Fruit fly (Drosophila melanogaster) whole organism: Measurements from ENCODE around the gene ValRS-m.

Source experiments
- CG8478 ChIP-seq: fragments of >200 bp; optimal IDR thresholded peaks from 2 replicates; lab custom pipeline; 2018; ENCODE audit warnings: inconsistent platforms
- Dll ChIP-seq: fragments of >200 bp; optimal IDR thresholded peaks from 2 replicates; lab custom pipeline; 2017
- EcR ChIP-seq, 2 experiments: fragments of >200 bp; optimal IDR thresholded peaks; 2 replicates each; lab custom pipeline; 2017; ENCODE audit warnings: missing biosample characterization in 2 of 2, missing genetic modification characterization in 2 of 2, missing genetic modification reagents in 2 of 2
- pan ChIP-seq: fragments of >200 bp; optimal IDR thresholded peaks from 2 replicates; lab custom pipeline; 2017
- psq ChIP-seq: fragments of >200 bp; optimal IDR thresholded peaks from 2 replicates; lab custom pipeline; 2017
- usp ChIP-seq: fragments of >200 bp; optimal IDR thresholded peaks from 2 replicates; lab custom pipeline; 2017; ENCODE audit warnings: missing biosample characterization, missing genetic modification characterization, mixed read lengths

The ValRS-m gene

DNA sequence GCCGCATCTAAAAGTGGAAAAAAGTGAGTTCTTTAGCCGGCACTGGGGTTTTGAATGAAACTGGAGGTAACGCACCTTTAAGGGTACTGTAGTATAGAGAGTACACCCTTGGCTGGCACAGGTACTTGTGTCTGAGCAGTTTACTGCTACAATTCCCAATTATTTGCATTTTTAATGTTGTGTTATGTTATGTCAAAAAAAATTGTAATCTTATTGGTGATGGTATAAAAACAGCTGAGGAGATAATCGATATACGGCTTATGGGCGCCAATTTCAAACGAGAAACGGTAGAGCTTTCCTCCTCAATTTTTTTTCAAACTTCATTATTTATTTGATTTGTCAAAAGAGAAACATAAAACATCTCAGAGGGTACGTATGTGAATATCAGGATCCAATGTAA lies at the start of gene ValRS-m:
TSS of gene ValRS-m (minus strand) at position 312 of the 400 bp plus-strand sequence.
- TF ChIP-seq psq: no peak
- no peak for TF ChIP-seq CG8478
- no peak for TF ChIP-seq pan (lab: Kevin White, UChicago)
- TF ChIP-seq EcR (GFP tag; optimal IDR thresholded peaks at IDR 0.05; lab: Kevin White, UChicago): no peak
- TF ChIP-seq usp (GFP tag; lab: Kevin White, UChicago): no peak
- no peak for TF ChIP-seq Dll (lab: Kevin White, UChicago)

DNA sequence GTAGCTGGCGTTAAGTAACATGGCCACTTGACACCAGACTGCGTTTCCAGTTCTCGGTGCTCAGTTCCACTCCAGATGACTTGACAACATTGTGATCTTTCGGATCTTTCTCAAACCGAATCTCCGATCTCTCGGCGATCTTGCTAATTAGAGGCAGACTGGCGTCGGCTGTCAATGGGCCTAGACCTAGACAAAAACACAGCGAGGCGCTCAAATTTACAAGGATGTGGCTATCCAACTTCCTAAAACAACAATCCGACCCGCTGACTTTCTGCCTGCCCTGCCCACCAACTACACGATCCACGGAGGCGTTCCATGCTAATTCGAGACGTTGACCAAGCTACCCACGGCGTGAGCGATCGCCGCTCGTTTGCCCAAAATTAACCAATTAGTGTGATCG lies 49.2 kb upstream of the ValRS-m start:
- TF ChIP-seq EcR (GFP tag; optimal IDR thresholded peaks at IDR 0.05; lab: Kevin White, UChicago) (no peak), pan (lab: Kevin White, UChicago) (no peak)

- TF ChIP-seq Dll (lab: Kevin White, UChicago) (no peak), usp (GFP tag; lab: Kevin White, UChicago) (no peak), EcR (GFP tag; optimal IDR thresholded peaks at IDR 0.05; lab: Kevin White, UChicago) (no peak)
Observed at dm6 chr3L:9011485-9012389, 47.2 kb upstream of the ValRS-m start.

DNA sequence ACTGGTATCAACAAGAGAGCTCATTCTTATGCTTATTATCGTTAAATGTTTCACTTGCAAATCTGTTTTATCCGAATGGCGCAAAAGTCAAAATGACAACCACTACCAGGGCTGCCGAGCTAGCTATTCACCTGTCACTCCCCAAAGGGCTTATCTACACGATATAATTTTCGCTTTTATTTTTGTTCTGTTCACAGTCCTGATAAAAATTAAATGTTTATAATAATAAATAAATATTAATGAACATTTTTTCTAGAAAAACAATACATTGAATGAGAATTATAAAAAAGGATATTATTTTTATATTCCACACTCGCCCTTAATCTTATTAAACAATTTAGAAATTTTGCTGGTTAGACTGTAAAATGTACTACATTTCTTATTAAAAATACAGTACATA lies 45.2 kb upstream of the ValRS-m start, which contains the start of gene CG5194:
TSS of gene CG5194 (minus strand) at position 101 of the 400 bp plus-strand sequence.
- TF ChIP-seq EcR (GFP tag; optimal IDR thresholded peaks at IDR 0.05; lab: Kevin White, UChicago): no peak
- no peak for TF ChIP-seq psq
- no peak for TF ChIP-seq usp (GFP tag; lab: Kevin White, UChicago)
- no peak for TF ChIP-seq CG8478
- TF ChIP-seq pan (lab: Kevin White, UChicago): no peak
- TF ChIP-seq Dll (lab: Kevin White, UChicago): no peak

- no peak for TF ChIP-seq usp (GFP tag; lab: Kevin White, UChicago)
- TF ChIP-seq psq: no peak
- no peak for TF ChIP-seq pan (lab: Kevin White, UChicago)
- TF ChIP-seq EcR (GFP tag; optimal IDR thresholded peaks at IDR 0.05; lab: Kevin White, UChicago): no peak
- peak; percentile 61 for TF ChIP-seq Dll (lab: Kevin White, UChicago)
- TF ChIP-seq CG8478: no peak
Observed at dm6 chr3L:9004788-9005246, 40.2 kb upstream of the ValRS-m start, which contains the start of gene Doc3. Doc3 (plus strand) TSS chr3L:9005196.

dm6 chr3L:9003369-9003768 lies 38.8 kb upstream of the ValRS-m start:
- no peak for TF ChIP-seq CG8478
- TF ChIP-seq psq: no peak
- TF ChIP-seq pan (lab: Kevin White, UChicago): no peak
- no peak for TF ChIP-seq Dll (lab: Kevin White, UChicago)
- no peak for TF ChIP-seq EcR (GFP tag; optimal IDR thresholded peaks at IDR 0.05; lab: Kevin White, UChicago)
- no peak for TF ChIP-seq usp (GFP tag; lab: Kevin White, UChicago)

DNA sequence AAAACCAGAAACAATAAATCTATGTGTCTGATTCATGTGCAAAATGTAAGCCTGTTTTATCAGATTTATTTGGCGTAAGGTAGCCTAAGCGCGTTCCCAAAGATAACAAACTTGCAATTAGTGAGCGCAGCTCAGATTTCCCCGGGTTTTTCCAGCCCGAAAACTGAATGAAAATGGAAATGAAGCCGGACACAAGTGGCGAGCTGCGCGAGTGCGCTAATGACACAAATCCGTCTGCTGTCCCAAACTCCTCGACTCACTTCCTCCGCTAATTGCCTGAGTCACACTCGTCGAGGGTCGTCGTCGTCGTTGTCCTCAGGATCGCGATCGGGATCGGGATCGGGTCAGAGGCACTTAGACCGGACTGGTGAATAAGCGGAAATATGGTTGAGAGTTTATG lies 38.0 kb upstream of the ValRS-m start:
- TF ChIP-seq EcR (GFP tag; optimal IDR thresholded peaks at IDR 0.05; lab: Kevin White, UChicago) (no peak), Dll (lab: Kevin White, UChicago) (no peak), psq (no peak), CG8478 (no peak), usp (GFP tag; lab: Kevin White, UChicago) (no peak), pan (lab: Kevin White, UChicago) (no peak)

dm6 chr3L:8997686-8998239 lies 33.2 kb upstream of the ValRS-m start, which contains the start of the genes smg and CG5087:
smg (minus strand) TSS chr3L:8997989.
CG5087 (plus strand) TSS chr3L:8998184.
- no peak for TF ChIP-seq EcR (GFP tag; optimal IDR thresholded peaks at IDR 0.05; lab: Kevin White, UChicago)
- TF ChIP-seq CG8478: no peak
- no peak for TF ChIP-seq usp (GFP tag; lab: Kevin White, UChicago)
- no peak for TF ChIP-seq psq
- no peak for TF ChIP-seq Dll (lab: Kevin White, UChicago)
- no peak for TF ChIP-seq pan (lab: Kevin White, UChicago)

DNA sequence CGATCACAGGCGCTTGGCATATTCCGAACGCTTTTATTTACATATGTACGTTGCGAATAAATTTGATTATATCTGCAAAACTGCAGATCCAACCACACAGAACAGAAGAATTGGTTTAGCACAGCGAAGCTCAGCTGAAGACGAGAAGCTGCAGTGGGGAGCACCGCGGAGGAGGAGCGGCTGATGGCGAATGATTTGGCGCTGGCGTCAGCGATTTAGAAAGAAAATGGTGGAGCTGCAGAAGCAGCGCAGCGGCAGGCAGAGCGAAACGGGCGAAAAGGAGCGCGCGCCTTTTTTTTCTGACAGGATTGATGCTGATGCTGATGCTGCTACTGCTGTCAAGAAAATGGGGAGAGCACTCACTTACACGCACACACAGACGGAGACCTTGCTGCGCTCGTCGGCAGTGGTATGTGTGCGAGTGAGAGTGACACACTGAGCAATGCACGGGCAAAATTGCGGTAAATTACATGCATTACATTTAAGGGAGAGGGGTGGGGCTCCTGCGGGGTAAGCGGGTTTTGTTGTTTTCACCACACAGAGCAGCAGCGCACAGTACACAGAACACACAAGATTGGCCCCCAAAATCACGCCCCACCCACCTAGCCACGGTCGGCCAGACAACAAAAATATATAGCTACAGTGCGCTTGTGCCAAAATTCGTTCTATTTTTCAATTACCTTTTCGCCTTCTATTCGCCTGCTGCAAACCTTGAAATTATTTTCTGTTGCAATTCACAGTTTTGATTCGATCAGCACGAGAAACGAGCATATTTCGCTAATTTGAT lies 32.5 kb upstream of the ValRS-m start:
- TF ChIP-seq Dll (lab: Kevin White, UChicago): peak; percentile 81
- no peak for TF ChIP-seq CG8478

DNA sequence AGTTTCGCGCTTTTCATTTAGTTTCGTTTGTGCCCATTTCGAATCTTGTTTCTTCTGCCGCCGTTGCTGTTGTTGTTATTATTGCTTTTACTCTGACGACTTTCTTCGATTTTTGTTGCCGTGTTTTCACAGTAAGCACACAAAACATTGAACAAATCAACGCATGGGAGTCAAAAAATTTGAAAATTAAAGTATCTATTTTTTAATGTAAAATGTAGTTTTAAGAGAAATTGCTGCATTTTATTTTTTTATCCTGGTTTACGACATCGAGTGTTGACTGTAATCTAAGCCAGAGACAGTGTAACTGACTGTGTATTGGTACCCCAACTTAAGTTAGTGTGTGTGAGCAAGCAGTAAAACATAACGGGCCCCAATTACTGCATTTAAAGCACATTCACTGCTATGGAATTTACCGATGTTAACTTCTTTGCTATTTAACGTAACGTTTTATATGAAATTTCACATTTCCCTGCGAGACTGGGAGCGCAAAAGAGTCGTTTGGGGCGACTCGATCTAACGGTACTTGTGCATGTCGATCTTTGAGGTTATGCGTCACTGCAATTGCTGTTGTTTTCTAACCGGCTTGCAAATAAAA lies 31.7 kb upstream of the ValRS-m start:
- TF ChIP-seq pan (lab: Kevin White, UChicago) (no peak), psq (no peak), Dll (lab: Kevin White, UChicago) (no peak), CG8478 (no peak), EcR (GFP tag; optimal IDR thresholded peaks at IDR 0.05; lab: Kevin White, UChicago) (no peak), usp (GFP tag; lab: Kevin White, UChicago) (no peak)

dm6 chr3L:8990128-8990527 lies 25.6 kb upstream of the ValRS-m start, which contains the start of gene CG5280:
CG5280 (minus strand) TSS chr3L:8990228.
- TF ChIP-seq pan (lab: Kevin White, UChicago) (no peak), Dll (lab: Kevin White, UChicago) (no peak), usp (GFP tag; lab: Kevin White, UChicago) (no peak), EcR (GFP tag; optimal IDR thresholded peaks at IDR 0.05; lab: Kevin White, UChicago) (no peak), psq (no peak), CG8478 (no peak)
